Fruit fly (Drosophila melanogaster): ENCODE data around the gene Csl4.

Gene Csl4

DNA sequence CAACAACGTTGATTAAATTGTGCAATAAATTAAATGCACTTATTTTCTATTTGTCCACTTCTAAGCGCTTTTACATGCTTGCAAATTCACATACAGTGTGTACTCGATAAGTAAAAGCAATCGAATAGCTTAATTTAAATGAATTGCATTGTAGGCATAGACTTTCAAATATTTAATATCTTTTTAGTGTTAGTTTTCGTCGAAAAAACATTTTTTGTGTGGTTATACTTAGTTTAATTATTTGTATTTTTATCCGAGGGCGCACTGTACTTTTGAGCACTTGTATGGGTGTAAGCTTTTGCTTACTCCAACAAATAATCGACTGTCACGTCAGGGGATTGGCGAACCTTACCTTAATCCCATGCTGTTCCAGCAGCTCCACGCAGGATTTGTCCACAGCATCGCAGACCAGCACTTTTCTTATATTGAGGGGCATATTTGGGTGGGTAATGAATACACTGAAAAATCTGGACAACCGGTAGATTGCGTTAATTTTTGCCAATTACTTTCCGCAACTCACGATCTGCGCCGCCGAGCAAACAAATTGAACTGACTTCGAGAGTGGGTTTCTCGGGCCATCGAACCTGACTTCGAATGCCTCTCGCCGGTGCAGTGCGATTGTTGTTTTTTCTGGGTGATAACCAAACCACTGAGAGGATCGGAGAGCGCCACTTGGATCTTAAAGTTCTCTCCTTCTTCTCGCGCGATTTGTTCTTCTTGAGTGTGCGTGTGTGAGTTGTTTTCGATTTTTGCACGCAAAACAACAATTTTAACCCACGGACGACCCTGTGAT is 32.0 kb upstream of the Csl4 start, which contains the start of gene CG6287 (continued):
- peak; percentile 18 for TF ChIP-seq Chrac-16 (GFP tag; optimal IDR thresholded peaks at IDR 0.05)
- no peak for TF ChIP-seq CG17802 (tag; optimal IDR thresholded peaks at IDR 0.05)
- no peak for TF ChIP-seq CG4707 (GFP tag; optimal IDR thresholded peaks at IDR 0.05)
- no peak for TF ChIP-seq CG3163 (GFP tag; optimal IDR thresholded peaks at IDR 0.05)
- TF ChIP-seq CG18764 (GFP tag; optimal IDR thresholded peaks at IDR 0.05): no peak
- TF ChIP-seq CG9215 (GFP tag; IDR thresholded peaks at IDR 0.05): no peak
- no peak for TF ChIP-seq crol (GFP tag; IDR thresholded peaks at IDR 0.05)
- no peak for TF ChIP-seq Side (GFP tag; optimal IDR thresholded peaks at IDR 0.05)
- TF ChIP-seq NC2β (GFP tag; optimal IDR thresholded peaks at IDR 0.05): no peak
- TF ChIP-seq corto (GFP tag; optimal IDR thresholded peaks at IDR 0.05): peak; percentile 61
- peak; percentile 2 for TF ChIP-seq D19B (GFP tag; optimal IDR thresholded peaks at IDR 0.05)
- TF ChIP-seq CG12071 (GFP tag; optimal IDR thresholded peaks at IDR 0.05): no peak
- TF ChIP-seq CG17328 (GFP tag; IDR thresholded peaks at IDR 0.05): peak; percentile 59; the same call in 1 of the 2 replicates
- TF ChIP-seq psq (GFP tag; optimal IDR thresholded peaks at IDR 0.05): no peak
- TF ChIP-seq bigmax (GFP tag; optimal IDR thresholded peaks at IDR 0.05): no peak
- TF ChIP-seq Lpt (GFP tag; optimal IDR thresholded peaks at IDR 0.05): no peak
- TF ChIP-seq CG8281 (tag; optimal IDR thresholded peaks at IDR 0.05): no peak
- TF ChIP-seq maf-S (GFP tag; optimal IDR thresholded peaks at IDR 0.05): no peak
- no peak for TF ChIP-seq CG12942 (GFP tag; optimal IDR thresholded peaks at IDR 0.05)
- TF ChIP-seq seq (GFP tag; IDR thresholded peaks at IDR 0.05): no peak
- peak; percentile 97 for TF ChIP-seq Drgx (GFP tag; IDR thresholded peaks at IDR 0.05)
- TF ChIP-seq slp2 (GFP tag; optimal IDR thresholded peaks at IDR 0.05): no peak
- no peak for TF ChIP-seq CG31441 (GFP tag; IDR thresholded peaks at IDR 0.05)
- TF ChIP-seq CG12155 (GFP tag; optimal IDR thresholded peaks at IDR 0.05): peak; percentile 20
- TF ChIP-seq Ravus (GFP tag; IDR thresholded peaks at IDR 0.05): no peak
- no peak for TF ChIP-seq nerfin-1 (tag; optimal IDR thresholded peaks at IDR 0.05)
- TF ChIP-seq klu (GFP tag; IDR thresholded peaks at IDR 0.05): no peak
- TF ChIP-seq CG6689 (GFP tag; IDR thresholded peaks at IDR 0.05): 0 out of 2 replicates have a peak, but pooled peaks have one; percentile 7
- peak; percentile 37 for TF ChIP-seq mam (GFP tag; optimal IDR thresholded peaks at IDR 0.05)
- TF ChIP-seq NK7.1 (GFP tag; optimal IDR thresholded peaks at IDR 0.05): no peak
- TF ChIP-seq CoRest (tag; optimal IDR thresholded peaks at IDR 0.05): no peak
- no peak for TF ChIP-seq CG12769 (tag; optimal IDR thresholded peaks at IDR 0.05)
- TF ChIP-seq Hr78 (GFP tag; optimal IDR thresholded peaks at IDR 0.05): no peak
- TF ChIP-seq CG14965 (GFP tag; optimal IDR thresholded peaks at IDR 0.05; ENCODE audit: borderline replicate concordance): no peak
- TF ChIP-seq slbo (GFP tag; IDR thresholded peaks at IDR 0.05): no peak
- peak; percentile 18 for TF ChIP-seq CG30403 (GFP tag; optimal IDR thresholded peaks at IDR 0.05)
- no peak for TF ChIP-seq sc (optimal IDR thresholded peaks at IDR 0.05)
- no peak for TF ChIP-seq sc (GFP tag; optimal IDR thresholded peaks at IDR 0.05)
- TF ChIP-seq pnt (GFP tag; optimal IDR thresholded peaks at IDR 0.05): no peak
- TF ChIP-seq CG8290 (GFP tag; optimal IDR thresholded peaks at IDR 0.05): no peak
- TF ChIP-seq CG8290 (tag; optimal IDR thresholded peaks at IDR 0.05): no peak
- TF ChIP-seq knrl (GFP tag; IDR thresholded peaks at IDR 0.05; ENCODE audit: partially characterized antibody): no peak
- TF ChIP-seq tna (GFP tag; IDR thresholded peaks at IDR 0.05; ENCODE audit: partially characterized antibody): no peak
- no peak for TF ChIP-seq Lim3 (GFP tag; IDR thresholded peaks at IDR 0.05)
- TF ChIP-seq CG15696 (tag; optimal IDR thresholded peaks at IDR 0.05): no peak
- no peak for TF ChIP-seq unpg (GFP tag; optimal IDR thresholded peaks at IDR 0.05)
- TF ChIP-seq ci (GFP tag; IDR thresholded peaks at IDR 0.05): no peak
- no peak for TF ChIP-seq Nf-YB (GFP tag; optimal IDR thresholded peaks at IDR 0.05)
- no peak for TF ChIP-seq trh (GFP tag; optimal IDR thresholded peaks at IDR 0.05)
- TF ChIP-seq pho (GFP tag; optimal IDR thresholded peaks at IDR 0.05): no peak
- no peak for TF ChIP-seq sna (GFP tag; IDR thresholded peaks at IDR 0.05; ENCODE audit: partially characterized antibody)

Data from whole organism, embryonic.